Fruit fly (Drosophila melanogaster): Measurements from ENCODE around the gene Tom20.

Tom20 gene

DNA sequence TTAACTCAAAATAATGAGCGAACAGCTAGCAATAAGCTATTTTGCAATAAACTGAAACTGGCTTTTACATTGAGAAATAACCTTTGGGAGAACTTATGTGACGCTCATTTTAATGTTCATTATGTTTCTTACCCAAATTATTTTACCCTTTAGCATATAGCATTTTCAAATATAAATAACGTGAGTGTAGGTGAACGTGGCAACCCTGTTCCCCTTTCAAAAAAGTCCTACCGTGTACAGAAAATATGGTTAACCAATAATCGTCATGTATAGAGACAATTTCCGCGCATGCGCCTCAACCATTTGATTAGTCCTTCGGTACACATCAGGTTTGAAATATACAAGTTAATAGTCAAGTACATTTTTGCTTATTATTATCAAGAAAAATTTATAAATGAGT, 6.4 kb upstream of the Tom20 start:
- TF ChIP-seq eg (GFP tag; IDR thresholded peaks at IDR 0.05) (no peak), CG11902 (GFP tag; optimal IDR thresholded peaks at IDR 0.05) (no peak), Ets96B (tag; optimal IDR thresholded peaks at IDR 0.05) (no peak), spab (GFP tag; optimal IDR thresholded peaks at IDR 0.05) (no peak), fkh (GFP tag; optimal IDR thresholded peaks at IDR 0.05) (no peak), CG3032 (tag; optimal IDR thresholded peaks at IDR 0.05) (no peak), acj6 (GFP tag; optimal IDR thresholded peaks at IDR 0.05) (no peak), CG31627 (GFP tag; optimal IDR thresholded peaks at IDR 0.05) (no peak)

dm6 chr3L:20000878-20001640, 615 bp downstream of the Tom20 start:
- TF ChIP-seq CG6792 (GFP tag; optimal IDR thresholded peaks at IDR 0.05), result no peak
- TF ChIP-seq spab (GFP tag; optimal IDR thresholded peaks at IDR 0.05), result no peak
- TF ChIP-seq Eip78C (GFP tag), result peak; percentile 26

DNA sequence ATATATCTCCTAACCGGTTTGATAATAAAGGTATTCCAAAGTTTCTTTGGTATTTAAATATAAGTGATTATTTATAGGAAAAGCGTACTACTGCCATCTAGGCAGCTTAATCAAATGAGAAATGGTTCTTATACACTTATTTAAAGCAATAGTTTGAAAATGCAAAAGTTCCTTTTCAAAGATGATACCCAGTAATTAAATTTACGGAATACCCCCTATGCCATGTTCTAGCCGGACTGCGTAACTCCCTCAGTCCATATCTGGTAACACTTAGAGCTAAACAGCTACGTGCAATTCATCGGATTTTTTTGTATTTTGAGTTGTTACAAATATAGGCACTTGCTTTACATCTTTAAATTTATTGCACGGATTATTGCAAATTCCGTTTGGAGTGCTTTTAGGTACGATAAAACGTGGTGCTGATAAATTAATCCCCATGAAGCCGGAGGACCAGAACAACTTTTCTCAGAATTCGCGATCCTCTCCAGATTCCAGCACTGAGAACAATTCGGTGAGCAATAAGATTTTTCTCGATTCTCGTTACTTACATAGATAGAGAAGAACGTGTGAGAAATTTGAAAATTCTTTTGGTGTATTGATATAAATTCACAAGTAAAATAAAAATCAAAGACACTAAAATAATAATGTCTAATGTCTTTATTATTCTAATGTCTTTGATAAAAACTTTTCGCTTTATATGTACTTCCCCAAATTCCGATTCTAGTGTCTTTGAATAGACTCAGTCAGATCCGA, 2.2 kb downstream of the Tom20 start, which contains the start of gene CG7668:
Gene CG7668, plus strand, starts transcription at position 255 of the 753 bp plus-strand sequence.
- TF ChIP-seq Eip75B (GFP tag; optimal IDR thresholded peaks at IDR 0.05) (peak; percentile 92), svp (GFP tag) (no peak), cyc (GFP tag; optimal IDR thresholded peaks at IDR 0.05) (peak; percentile 89), CG8319 (GFP tag; optimal IDR thresholded peaks at IDR 0.05) (peak; percentile 82), spab (GFP tag; optimal IDR thresholded peaks at IDR 0.05) (peak; percentile 81), CG32006 (GFP tag; optimal IDR thresholded peaks at IDR 0.05) (no peak), Ets21C (GFP tag; optimal IDR thresholded peaks at IDR 0.05) (peak; percentile 88), CG10631 (GFP tag; optimal IDR thresholded peaks at IDR 0.05) (peak; percentile 89), Sox14 (GFP tag; optimal IDR thresholded peaks at IDR 0.05) (peak; percentile 92), net (GFP tag; optimal IDR thresholded peaks at IDR 0.05) (peak; percentile 92), eg (GFP tag; IDR thresholded peaks at IDR 0.05) (no peak; the same call in 2 of the 3 replicates), CG1621 (tag; optimal IDR thresholded peaks at IDR 0.05) (peak; percentile 89), Ets96B (tag; optimal IDR thresholded peaks at IDR 0.05) (peak; percentile 93), Met (GFP tag; optimal IDR thresholded peaks at IDR 0.05) (peak; percentile 92), pdm3 (GFP tag; optimal IDR thresholded peaks at IDR 0.05) (peak; percentile 92), CG7368 (GFP tag; optimal IDR thresholded peaks at IDR 0.05) (peak; percentile 84), CG10669 (GFP tag; optimal IDR thresholded peaks at IDR 0.05) (peak; percentile 87), fd59A (GFP tag; optimal IDR thresholded peaks at IDR 0.05) (peak; percentile 79), vri (GFP tag; optimal IDR thresholded peaks at IDR 0.05) (peak; percentile 86), Sox102F (GFP tag; optimal IDR thresholded peaks at IDR 0.05) (peak; percentile 91), ss (GFP tag; optimal IDR thresholded peaks at IDR 0.05) (peak; percentile 80 to 88), salr (GFP tag; optimal IDR thresholded peaks at IDR 0.05) (peak in 1 of 2 experiments; percentile 80), CG11762 (GFP tag; optimal IDR thresholded peaks at IDR 0.05; ENCODE audit: insufficient read depth) (peak; percentile 85), dac (GFP tag; optimal IDR thresholded peaks at IDR 0.05) (peak; percentile 57), dsx (GFP tag; optimal IDR thresholded peaks at IDR 0.05; ENCODE audit: poor library complexity, severe bottlenecking) (peak; percentile 91), CG6808 (GFP tag; optimal IDR thresholded peaks at IDR 0.05) (peak; percentile 87), CG6276 (GFP tag; optimal IDR thresholded peaks at IDR 0.05) (peak; percentile 90), CG3919 (GFP tag; optimal IDR thresholded peaks at IDR 0.05) (peak; percentile 93), CG16779 (tag; optimal IDR thresholded peaks at IDR 0.05) (no peak), CG6854 (GFP tag; optimal IDR thresholded peaks at IDR 0.05) (peak; percentile 75), Blimp-1 (GFP tag; optimal IDR thresholded peaks at IDR 0.05) (peak; percentile 79), Hr38 (GFP tag; optimal IDR thresholded peaks at IDR 0.05) (no peak), fd85E (GFP tag; optimal IDR thresholded peaks at IDR 0.05) (peak; percentile 41), CG6792 (GFP tag; optimal IDR thresholded peaks at IDR 0.05) (peak; percentile 88), CG8632 (GFP tag; optimal IDR thresholded peaks at IDR 0.05) (peak; percentile 90), fkh (GFP tag; optimal IDR thresholded peaks at IDR 0.05) (peak; percentile 55), OdsH (GFP tag; optimal IDR thresholded peaks at IDR 0.05) (peak; percentile 92), esn (GFP tag; optimal IDR thresholded peaks at IDR 0.05) (peak; percentile 96), Hr39 (GFP tag; optimal IDR thresholded peaks at IDR 0.05) (peak; percentile 92)
